Worm (Caenorhabditis elegans): Measurements from ENCODE around the gene T02H6.10.
A peak's percentile ranks its signal among the peaks of the same experiment; 100 is the strongest.

T02H6.10 gene

ce11 chrII:695079-695478 is 14.6 kb upstream of the T02H6.10 start:
- TF ChIP-seq ref-1 (GFP tag; conservative IDR thresholded peaks at IDR 0.05) (0 out of 2 replicates have a peak, but pooled peaks have one; percentile 28), tab-1 (GFP tag; IDR thresholded peaks at IDR 0.05) (peak; percentile 80), T22C8.4 (GFP tag; IDR thresholded peaks at IDR 0.05) (peak; percentile 34; the same call in 1 of the 2 replicates), ztf-23 (GFP tag; IDR thresholded peaks at IDR 0.05) (peak; percentile 41; the same call in 1 of the 2 replicates)

ce11 chrII:691550-691949 is 11.0 kb upstream of the T02H6.10 start, which contains the start of gene T02H6.3:
TSS of gene T02H6.3 (plus strand) at chrII:691850.
- TF ChIP-seq ztf-23 (GFP tag; IDR thresholded peaks at IDR 0.05) (no peak), flt-1 (GFP tag; IDR thresholded peaks at IDR 0.05) (no peak), T22C8.4 (GFP tag; IDR thresholded peaks at IDR 0.05) (no peak)

- no peak for TF ChIP-seq T22C8.4 (GFP tag; IDR thresholded peaks at IDR 0.05)
- TF ChIP-seq ref-1 (GFP tag; conservative IDR thresholded peaks at IDR 0.05) = no peak
- no peak for TF ChIP-seq tab-1 (GFP tag; IDR thresholded peaks at IDR 0.05)
- no peak for TF ChIP-seq klf-2 (GFP tag; conservative IDR thresholded peaks at IDR 0.05)
- no peak for TF ChIP-seq cog-1 (tag; optimal IDR thresholded peaks at IDR 0.05)
- TF ChIP-seq flt-1 (GFP tag; IDR thresholded peaks at IDR 0.05) = no peak
- no peak for TF ChIP-seq med-1 (GFP tag; optimal IDR thresholded peaks at IDR 0.05; ENCODE audit: insufficient read depth)
- no peak for TF ChIP-seq ztf-29 (GFP tag; IDR thresholded peaks at IDR 0.05)
- no peak for TF ChIP-seq ztf-23 (GFP tag; IDR thresholded peaks at IDR 0.05)
Measured at ce11 chrII:689749-690148, 9.2 kb upstream of the T02H6.10 start, which contains the start of gene T02H6.4. TSS of gene T02H6.4 (plus strand) at chrII:690049.

- TF ChIP-seq cog-1 (tag; optimal IDR thresholded peaks at IDR 0.05) (no peak), ztf-23 (GFP tag; IDR thresholded peaks at IDR 0.05) (no peak), med-1 (GFP tag; optimal IDR thresholded peaks at IDR 0.05; ENCODE audit: insufficient read depth) (no peak), ztf-29 (GFP tag; IDR thresholded peaks at IDR 0.05) (no peak), ref-1 (GFP tag; conservative IDR thresholded peaks at IDR 0.05) (no peak), tab-1 (GFP tag; IDR thresholded peaks at IDR 0.05) (no peak), klf-2 (GFP tag; conservative IDR thresholded peaks at IDR 0.05) (no peak), flt-1 (GFP tag; IDR thresholded peaks at IDR 0.05) (no peak)
Measured at ce11 chrII:684811-685210, 4.3 kb upstream of the T02H6.10 start, which contains the start of gene T02H6.5. TSS of gene T02H6.5 (plus strand) at chrII:685111.

ce11 chrII:683467-683866 is 3.0 kb upstream of the T02H6.10 start, which contains the start of gene T02H6.6:
TSS of gene T02H6.6 (plus strand) at chrII:683767.
- TF ChIP-seq klf-2 (GFP tag; conservative IDR thresholded peaks at IDR 0.05) = no peak
- no peak for TF ChIP-seq flt-1 (GFP tag; IDR thresholded peaks at IDR 0.05)
- TF ChIP-seq tab-1 (GFP tag; IDR thresholded peaks at IDR 0.05) = no peak
- TF ChIP-seq med-1 (GFP tag; optimal IDR thresholded peaks at IDR 0.05; ENCODE audit: insufficient read depth) = no peak
- TF ChIP-seq ztf-23 (GFP tag; IDR thresholded peaks at IDR 0.05) = no peak
- no peak for TF ChIP-seq ztf-29 (GFP tag; IDR thresholded peaks at IDR 0.05)
- no peak for TF ChIP-seq ref-1 (GFP tag; conservative IDR thresholded peaks at IDR 0.05)
- TF ChIP-seq cog-1 (tag; optimal IDR thresholded peaks at IDR 0.05) = no peak
- no peak for TF ChIP-seq T22C8.4 (GFP tag; IDR thresholded peaks at IDR 0.05)

- no peak for TF ChIP-seq T22C8.4 (GFP tag; IDR thresholded peaks at IDR 0.05)
- no peak for TF ChIP-seq cog-1 (tag; optimal IDR thresholded peaks at IDR 0.05)
- TF ChIP-seq flt-1 (GFP tag; IDR thresholded peaks at IDR 0.05) = no peak
- no peak for TF ChIP-seq klf-2 (GFP tag; conservative IDR thresholded peaks at IDR 0.05)
- no peak for TF ChIP-seq ztf-29 (GFP tag; IDR thresholded peaks at IDR 0.05)
- TF ChIP-seq med-1 (GFP tag; optimal IDR thresholded peaks at IDR 0.05; ENCODE audit: insufficient read depth) = no peak
- TF ChIP-seq ztf-23 (GFP tag; IDR thresholded peaks at IDR 0.05) = no peak
- no peak for TF ChIP-seq tab-1 (GFP tag; IDR thresholded peaks at IDR 0.05)
- TF ChIP-seq ref-1 (GFP tag; conservative IDR thresholded peaks at IDR 0.05) = no peak
Measured at ce11 chrII:682326-682725, 1.8 kb upstream of the T02H6.10 start, which contains the start of gene T02H6.7. TSS of gene T02H6.7 (plus strand) at chrII:682626.

- TF ChIP-seq ztf-29 (GFP tag; IDR thresholded peaks at IDR 0.05) = no peak
- TF ChIP-seq ref-1 (GFP tag; conservative IDR thresholded peaks at IDR 0.05) = no peak
- TF ChIP-seq ztf-23 (GFP tag; IDR thresholded peaks at IDR 0.05) = no peak
- TF ChIP-seq cog-1 (tag; optimal IDR thresholded peaks at IDR 0.05) = no peak
- no peak for TF ChIP-seq T22C8.4 (GFP tag; IDR thresholded peaks at IDR 0.05)
- no peak for TF ChIP-seq flt-1 (GFP tag; IDR thresholded peaks at IDR 0.05)
- no peak for TF ChIP-seq tab-1 (GFP tag; IDR thresholded peaks at IDR 0.05)
- no peak for TF ChIP-seq med-1 (GFP tag; optimal IDR thresholded peaks at IDR 0.05; ENCODE audit: insufficient read depth)
- TF ChIP-seq klf-2 (GFP tag; conservative IDR thresholded peaks at IDR 0.05) = no peak
Measured at ce11 chrII:678581-678980, 1.9 kb downstream of the T02H6.10 start, which contains the start of gene T02H6.9. TSS of gene T02H6.9 (plus strand) at chrII:678881.

ce11 chrII:675822-676221 is 4.7 kb downstream of the T02H6.10 start:
- TF ChIP-seq klf-2 (GFP tag; conservative IDR thresholded peaks at IDR 0.05) (no peak), ref-1 (GFP tag; conservative IDR thresholded peaks at IDR 0.05) (no peak), flt-1 (GFP tag; IDR thresholded peaks at IDR 0.05) (no peak), med-1 (GFP tag; optimal IDR thresholded peaks at IDR 0.05; ENCODE audit: insufficient read depth) (no peak), tab-1 (GFP tag; IDR thresholded peaks at IDR 0.05) (no peak)

- no peak for TF ChIP-seq ref-1 (GFP tag; conservative IDR thresholded peaks at IDR 0.05)
- TF ChIP-seq T22C8.4 (GFP tag; IDR thresholded peaks at IDR 0.05) = no peak
- no peak for TF ChIP-seq ztf-23 (GFP tag; IDR thresholded peaks at IDR 0.05)
- no peak for TF ChIP-seq ztf-29 (GFP tag; IDR thresholded peaks at IDR 0.05)
- no peak for TF ChIP-seq cog-1 (tag; optimal IDR thresholded peaks at IDR 0.05)
- no peak for TF ChIP-seq tab-1 (GFP tag; IDR thresholded peaks at IDR 0.05)
- no peak for TF ChIP-seq med-1 (GFP tag; optimal IDR thresholded peaks at IDR 0.05; ENCODE audit: insufficient read depth)
- TF ChIP-seq klf-2 (GFP tag; conservative IDR thresholded peaks at IDR 0.05) = no peak
- TF ChIP-seq flt-1 (GFP tag; IDR thresholded peaks at IDR 0.05) = no peak
Measured at ce11 chrII:675303-675702, 5.2 kb downstream of the T02H6.10 start, which contains the start of gene Y39F10C.1. TSS of gene Y39F10C.1 (plus strand) at chrII:675603.

- no peak for TF ChIP-seq tab-1 (GFP tag; IDR thresholded peaks at IDR 0.05)
- TF ChIP-seq klf-2 (GFP tag; conservative IDR thresholded peaks at IDR 0.05) = no peak
- TF ChIP-seq ztf-29 (GFP tag; IDR thresholded peaks at IDR 0.05) = no peak
- TF ChIP-seq cog-1 (tag; optimal IDR thresholded peaks at IDR 0.05) = no peak
- TF ChIP-seq med-1 (GFP tag; optimal IDR thresholded peaks at IDR 0.05; ENCODE audit: insufficient read depth) = no peak
- no peak for TF ChIP-seq ref-1 (GFP tag; conservative IDR thresholded peaks at IDR 0.05)
- no peak for TF ChIP-seq flt-1 (GFP tag; IDR thresholded peaks at IDR 0.05)
- TF ChIP-seq T22C8.4 (GFP tag; IDR thresholded peaks at IDR 0.05) = no peak
- no peak for TF ChIP-seq ztf-23 (GFP tag; IDR thresholded peaks at IDR 0.05)
Measured at ce11 chrII:674116-674515, 6.4 kb downstream of the T02H6.10 start, which contains the start of gene Y39F10C.3. TSS of gene Y39F10C.3 (plus strand) at chrII:674416.
